Worm (Caenorhabditis elegans): ENCODE measurements around the gene slc-25A18.2.

ce11 chrIV:7520258-7520657, 45.4 kb downstream of the slc-25A18.2 start:
- TF ChIP-seq flt-1 (GFP tag; IDR thresholded peaks at IDR 0.05) = no peak
- TF ChIP-seq ztf-23 (GFP tag; IDR thresholded peaks at IDR 0.05) = no peak
- TF ChIP-seq klf-2 (GFP tag; conservative IDR thresholded peaks at IDR 0.05) = no peak
- TF ChIP-seq T22C8.4 (GFP tag; IDR thresholded peaks at IDR 0.05) = no peak
- no peak for TF ChIP-seq tab-1 (GFP tag; IDR thresholded peaks at IDR 0.05)
- TF ChIP-seq ref-1 (GFP tag; conservative IDR thresholded peaks at IDR 0.05) = no peak
- no peak for TF ChIP-seq ztf-29 (GFP tag; IDR thresholded peaks at IDR 0.05)
- no peak for TF ChIP-seq cog-1 (tag; optimal IDR thresholded peaks at IDR 0.05)
- no peak for TF ChIP-seq med-1 (GFP tag; optimal IDR thresholded peaks at IDR 0.05; ENCODE audit: insufficient read depth)
